Worm (Caenorhabditis elegans) whole organism, mixed stage, embryonic: Measurements from ENCODE around the gene fbxb-76.

Experiments used
- drap-1 ChIP-seq: fragments of 200-800 bp; sonication (Bioruptor generic); optimal IDR thresholded peaks from 3 replicates; lab custom pipeline; 2018; ENCODE audit warnings: mild to moderate bottlenecking, missing genetic modification characterization, missing compliant biosample characterization
- unc-39 ChIP-seq: fragments of 150-350 bp; optimal IDR thresholded peaks from 2 replicates; lab custom pipeline; 2014; ENCODE audit warnings: missing biosample characterization, missing genetic modification characterization
- unc-62 ChIP-seq: fragments of 150-350 bp; optimal IDR thresholded peaks from 2 replicates; lab custom pipeline; 2014; ENCODE audit warnings: missing biosample characterization, missing genetic modification reagents, missing genetic modification characterization

DNA sequence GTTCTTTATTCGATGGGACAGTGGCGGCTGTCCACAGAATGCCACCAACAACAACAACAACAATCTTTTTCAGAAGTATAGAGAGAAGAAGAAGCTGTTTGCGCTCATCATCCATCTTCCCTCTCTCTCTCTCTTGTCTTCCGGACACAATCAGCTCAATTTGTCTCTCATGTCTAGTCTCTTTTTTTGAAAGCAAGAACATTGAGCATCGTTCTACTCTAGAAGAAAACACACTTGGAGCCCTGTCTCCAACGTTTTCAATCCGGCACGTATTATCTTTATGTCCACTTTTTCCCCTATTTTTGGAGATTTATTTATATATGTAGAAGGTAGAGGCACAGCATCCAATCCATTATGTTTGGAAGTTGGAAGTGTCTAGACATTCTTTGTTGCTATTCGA, 30.3 kb downstream of the fbxb-76 start:
- TF ChIP-seq drap-1 (GFP tag; lab: Kevin White, UChicago): no peak
- TF ChIP-seq unc-39 (tag; lab: Kevin White, UChicago): no peak
- TF ChIP-seq unc-62 (GFP tag; lab: Kevin White, UChicago): no peak
